Worm (Caenorhabditis elegans): ENCODE results near the gene srz-47.

DNA sequence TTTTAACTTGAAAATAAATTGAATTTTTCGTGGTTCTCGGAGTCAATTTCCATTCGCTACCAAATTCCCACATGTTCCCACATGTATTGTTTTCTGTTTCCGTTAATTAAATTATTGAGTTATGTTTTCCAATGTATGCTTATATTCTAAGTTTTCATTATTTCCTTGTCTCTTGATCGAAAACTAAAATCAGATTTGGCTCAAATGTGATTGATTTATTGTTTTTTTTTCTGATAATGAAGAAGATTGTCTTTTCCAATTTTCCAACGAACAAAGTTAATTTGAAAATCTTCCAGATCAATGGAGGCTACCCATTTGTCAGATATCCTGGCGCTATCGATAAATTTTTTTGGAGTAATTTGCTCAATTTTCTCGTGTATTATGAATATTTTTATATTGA is 18.4 kb downstream of the srz-47 start, which contains the start of gene srbc-25:
- TF ChIP-seq zag-1 (tag; optimal IDR thresholded peaks at IDR 0.05) (no peak), unc-62 (GFP tag; optimal IDR thresholded peaks at IDR 0.05 in 1 of 2) (no peak), unc-62 (tag; optimal IDR thresholded peaks at IDR 0.05) (no peak), skn-1 (tag; optimal IDR thresholded peaks at IDR 0.05) (no peak), fos-1 (tag; optimal IDR thresholded peaks at IDR 0.05) (no peak), pha-4 (GFP tag; IDR thresholded peaks at IDR 0.05) (no peak), pha-4 (tag; optimal IDR thresholded peaks at IDR 0.05) (no peak), ZK546.5 (tag; optimal IDR thresholded peaks at IDR 0.05) (no peak), nhr-41 (GFP tag; IDR thresholded peaks at IDR 0.05) (no peak), snpc-1.2 (GFP tag; IDR thresholded peaks at IDR 0.05) (no peak), nhr-77 (tag; optimal IDR thresholded peaks at IDR 0.05) (no peak), nhr-28 (tag; optimal IDR thresholded peaks at IDR 0.05) (no peak), zfp-3 (GFP tag; conservative IDR thresholded peaks at IDR 0.05) (no peak)

Data from whole organism, L4 larva.